Fruit fly (Drosophila melanogaster) whole organism, prepupa: Measurements from ENCODE around the gene CG4186.
A peak's percentile ranks its signal among the peaks of the same experiment; 100 is the strongest.

Source experiments
- Blimp-1 ChIP-seq: fragments of 200-800 bp; sonication (Bioruptor generic); optimal IDR thresholded peaks from 3 replicates; lab custom pipeline; 2017; ENCODE audit warnings: missing biosample characterization, missing genetic modification characterization, mild to moderate bottlenecking, moderate library complexity, missing genetic modification reagents
- CG10631 ChIP-seq: fragments of 200-800 bp; sonication (Bioruptor generic); optimal IDR thresholded peaks from 2 replicates; lab custom pipeline; 2016; ENCODE audit warnings: missing biosample characterization, missing genetic modification characterization
- CG10669 ChIP-seq: fragments of 200-800 bp; sonication (Bioruptor generic); optimal IDR thresholded peaks from 3 replicates; lab custom pipeline; 2018; ENCODE audit warnings: missing biosample characterization, mild to moderate bottlenecking, missing genetic modification characterization, moderate library complexity
- CG11294 ChIP-seq: fragments of 200-800 bp; sonication (Bioruptor generic); IDR thresholded peaks from 2 replicates; pipeline ENCODE4 v1.3.6; 2022; ENCODE audit warnings: missing biosample characterization, missing genetic modification characterization
- CG11762 ChIP-seq: fragments of 200-800 bp; sonication (Bioruptor generic); optimal IDR thresholded peaks from 3 replicates; lab custom pipeline; 2016; ENCODE audit warnings: missing biosample characterization, missing genetic modification characterization; ENCODE audit not compliant: insufficient read depth
- CG11902 ChIP-seq: fragments of 200-800 bp; sonication (Bioruptor generic); optimal IDR thresholded peaks from 3 replicates; lab custom pipeline; 2016; ENCODE audit warnings: missing biosample characterization, missing genetic modification characterization
- CG15336 ChIP-seq: fragments of 200-800 bp; sonication (Bioruptor generic); IDR thresholded peaks from 2 replicates; pipeline ENCODE4 v1.3.6; 2022; ENCODE audit warnings: missing biosample characterization, missing genetic modification characterization
- CG16779 ChIP-seq: fragments of 200-800 bp; sonication (Bioruptor generic); optimal IDR thresholded peaks from 3 replicates; lab custom pipeline; 2017; ENCODE audit warnings: missing biosample characterization, mild to moderate bottlenecking, missing genetic modification characterization
- CG31627 ChIP-seq: fragments of 200-800 bp; sonication (Bioruptor generic); optimal IDR thresholded peaks from 3 replicates; lab custom pipeline; 2016; ENCODE audit warnings: missing biosample characterization, missing genetic modification characterization
- CG32006 ChIP-seq: fragments of 200-800 bp; sonication (Bioruptor generic); optimal IDR thresholded peaks from 3 replicates; lab custom pipeline; 2017; ENCODE audit warnings: missing biosample characterization, mild to moderate bottlenecking, missing genetic modification characterization
- CG34406 ChIP-seq: fragments of 200-800 bp; sonication (Bioruptor generic); optimal IDR thresholded peaks from 3 replicates; lab custom pipeline; 2016; ENCODE audit warnings: missing biosample characterization, missing genetic modification characterization
- CG3919 ChIP-seq: fragments of 200-800 bp; sonication (Bioruptor generic); optimal IDR thresholded peaks from 3 replicates; lab custom pipeline; 2016; ENCODE audit warnings: missing biosample characterization, missing genetic modification characterization
- CG4318 ChIP-seq: fragments of 200-800 bp; sonication (Bioruptor generic); optimal IDR thresholded peaks from 3 replicates; lab custom pipeline; 2017; ENCODE audit warnings: missing biosample characterization, mild to moderate bottlenecking, missing genetic modification characterization
- CG6163 ChIP-seq: fragments of 200-800 bp; sonication (Bioruptor generic); IDR thresholded peaks from 3 replicates; pipeline ENCODE4 v1.3.6; 2022; ENCODE audit warnings: missing biosample characterization, missing genetic modification characterization
- CG6276 ChIP-seq: fragments of 200-800 bp; sonication (Bioruptor generic); optimal IDR thresholded peaks from 2 replicates; lab custom pipeline; 2017; ENCODE audit warnings: missing biosample characterization, mild to moderate bottlenecking, missing genetic modification characterization
- CG6792 ChIP-seq: fragments of 200-800 bp; sonication (Bioruptor generic); optimal IDR thresholded peaks from 3 replicates; lab custom pipeline; 2016; ENCODE audit warnings: missing biosample characterization, missing genetic modification characterization
- CG6808 ChIP-seq: fragments of 200-800 bp; sonication (Bioruptor generic); optimal IDR thresholded peaks from 3 replicates; lab custom pipeline; 2017; ENCODE audit warnings: missing biosample characterization, missing genetic modification characterization, mild to moderate bottlenecking, moderate library complexity, missing genetic modification reagents
- CG7368 ChIP-seq: fragments of 200-800 bp; sonication (Bioruptor generic); optimal IDR thresholded peaks from 3 replicates; lab custom pipeline; 2016; ENCODE audit warnings: missing biosample characterization, missing genetic modification characterization
- CG8119 ChIP-seq: fragments of 200-800 bp; sonication (Bioruptor generic); IDR thresholded peaks from 3 replicates; pipeline ENCODE4 v1.3.6; 2022; ENCODE audit warnings: missing biosample characterization, missing genetic modification characterization
- CG8632 ChIP-seq: fragments of 200-800 bp; sonication (Bioruptor generic); optimal IDR thresholded peaks from 3 replicates; lab custom pipeline; 2016; ENCODE audit warnings: missing biosample characterization, missing genetic modification characterization
- CG9139 ChIP-seq: fragments of 200-800 bp; sonication (Bioruptor generic); optimal IDR thresholded peaks from 3 replicates; lab custom pipeline; 2017; ENCODE audit warnings: missing biosample characterization, mild to moderate bottlenecking, missing genetic modification characterization
- Eip75B ChIP-seq: fragments of 200-800 bp; sonication (Bioruptor generic); optimal IDR thresholded peaks from 3 replicates; lab custom pipeline; 2016; ENCODE audit warnings: missing biosample characterization, missing genetic modification characterization
- Eip78C ChIP-seq: fragments of 200-800 bp; sonication (Bioruptor generic); peaks from one replicate; lab custom pipeline; 2016; ENCODE audit warnings: missing biosample characterization, missing genetic modification characterization
- Eip93F ChIP-seq: fragments of 200-800 bp; sonication (Bioruptor generic); optimal IDR thresholded peaks from 2 replicates; lab custom pipeline; 2016; ENCODE audit warnings: missing biosample characterization, mild to moderate bottlenecking, missing genetic modification characterization
- Ets21C ChIP-seq: fragments of 200-800 bp; sonication (Bioruptor generic); optimal IDR thresholded peaks from 3 replicates; lab custom pipeline; 2016; ENCODE audit warnings: missing biosample characterization, missing genetic modification characterization
- Gug ChIP-seq: fragments of 200-800 bp; sonication (Bioruptor generic); IDR thresholded peaks from 2 replicates; pipeline ENCODE4 v1.3.6; 2022; ENCODE audit warnings: missing biosample characterization, missing genetic modification characterization
- Hr38 ChIP-seq: sonication (Bioruptor generic); optimal IDR thresholded peaks from 2 replicates; lab custom pipeline; 2016; ENCODE audit warnings: missing biosample characterization, missing genetic modification characterization
- Hr39 ChIP-seq: fragments of 200-800 bp; sonication (Bioruptor generic); optimal IDR thresholded peaks from 2 replicates; lab custom pipeline; 2016; ENCODE audit warnings: missing biosample characterization, missing genetic modification characterization
- Hr4 ChIP-seq: fragments of 200-800 bp; sonication (Bioruptor generic); optimal IDR thresholded peaks from 3 replicates; lab custom pipeline; 2016; ENCODE audit warnings: missing biosample characterization, missing genetic modification characterization
- Lpt ChIP-seq: fragments of 200-800 bp; sonication (Bioruptor generic); optimal IDR thresholded peaks from 3 replicates; lab custom pipeline; 2016; ENCODE audit warnings: missing biosample characterization, missing genetic modification characterization
- Smox ChIP-seq: fragments of 200-800 bp; sonication (Bioruptor generic); optimal IDR thresholded peaks from 3 replicates; lab custom pipeline; 2016; ENCODE audit warnings: missing biosample characterization, missing genetic modification characterization
- Sox102F ChIP-seq: fragments of 200-800 bp; sonication (Bioruptor generic); optimal IDR thresholded peaks from 2 replicates; lab custom pipeline; 2016; ENCODE audit warnings: missing biosample characterization, mild to moderate bottlenecking, missing genetic modification characterization
- Sox14 ChIP-seq: fragments of 200-800 bp; sonication (Bioruptor generic); optimal IDR thresholded peaks from 3 replicates; lab custom pipeline; 2016; ENCODE audit warnings: missing biosample characterization, missing genetic modification characterization
- Sox15 ChIP-seq: fragments of 200-800 bp; sonication (Bioruptor generic); optimal IDR thresholded peaks from 3 replicates; lab custom pipeline; 2016; ENCODE audit warnings: missing biosample characterization, missing genetic modification characterization
- achi ChIP-seq: fragments of 200-800 bp; sonication (Bioruptor generic); optimal IDR thresholded peaks from 3 replicates; lab custom pipeline; 2016; ENCODE audit warnings: missing biosample characterization, missing genetic modification characterization
- acj6 ChIP-seq: fragments of 200-800 bp; sonication (Bioruptor generic); optimal IDR thresholded peaks from 3 replicates; lab custom pipeline; 2016; ENCODE audit warnings: missing biosample characterization, missing genetic modification characterization
- dsx ChIP-seq: fragments of 200-800 bp; optimal IDR thresholded peaks from 3 replicates; lab custom pipeline; 2019; ENCODE audit warnings: missing biosample characterization, mild to moderate bottlenecking, missing genetic modification characterization, moderate library complexity; ENCODE audit not compliant: poor library complexity, severe bottlenecking
- eg ChIP-seq: fragments of 200-800 bp; sonication (Bioruptor generic); IDR thresholded peaks from 3 replicates; pipeline ENCODE4 v1.3.6; 2022; ENCODE audit warnings: missing biosample characterization, missing genetic modification characterization
- esn ChIP-seq: fragments of 200-800 bp; sonication (Bioruptor generic); optimal IDR thresholded peaks from 2 replicates; lab custom pipeline; 2016; ENCODE audit warnings: missing biosample characterization, mild to moderate bottlenecking, missing genetic modification characterization, moderate library complexity
- fd59A ChIP-seq: fragments of 200-800 bp; sonication (Bioruptor generic); optimal IDR thresholded peaks from 2 replicates; lab custom pipeline; 2017; ENCODE audit warnings: missing biosample characterization, mild to moderate bottlenecking, missing genetic modification characterization, missing genetic modification reagents
- fd85E ChIP-seq: fragments of 200-800 bp; sonication (Bioruptor generic); optimal IDR thresholded peaks from 3 replicates; lab custom pipeline; 2016; ENCODE audit warnings: missing biosample characterization, missing genetic modification characterization
- fkh ChIP-seq: fragments of 200-800 bp; sonication (Bioruptor generic); optimal IDR thresholded peaks from 3 replicates; lab custom pipeline; 2017; ENCODE audit warnings: missing biosample characterization, mild to moderate bottlenecking, missing genetic modification characterization, moderate library complexity
- net ChIP-seq: fragments of 200-800 bp; sonication (Bioruptor generic); optimal IDR thresholded peaks from 3 replicates; lab custom pipeline; 2016; ENCODE audit warnings: missing biosample characterization, missing genetic modification characterization
- pdm3 ChIP-seq: fragments of 200-800 bp; sonication (Bioruptor generic); optimal IDR thresholded peaks from 3 replicates; lab custom pipeline; 2016; ENCODE audit warnings: missing biosample characterization, missing genetic modification characterization
- salr ChIP-seq, 2 experiments: fragments of 200-800 bp; sonication (Bioruptor generic); optimal IDR thresholded peaks; 3 replicates each; lab custom pipeline; 2016 to 2018; ENCODE audit warnings: missing biosample characterization in 2 of 2, missing genetic modification characterization in 2 of 2, mild to moderate bottlenecking in 1 of 2
- spab ChIP-seq: fragments of 200-800 bp; sonication (Bioruptor generic); optimal IDR thresholded peaks from 2 replicates; lab custom pipeline; 2017; ENCODE audit warnings: missing biosample characterization, mild to moderate bottlenecking, missing genetic modification characterization, missing genetic modification reagents
- ss ChIP-seq, 2 experiments: fragments of 200-800 bp; sonication (Bioruptor generic); optimal IDR thresholded peaks; 2 replicates in 1 of 2; 3 replicates in 1 of 2; lab custom pipeline; 2017 to 2018; ENCODE audit warnings: mild to moderate bottlenecking in 2 of 2, missing biosample characterization in 2 of 2, missing genetic modification characterization in 2 of 2, moderate library complexity in 1 of 2
- svp ChIP-seq: fragments of 200-800 bp; sonication (Bioruptor generic); peaks from one replicate; lab custom pipeline; 2016; ENCODE audit warnings: missing biosample characterization, missing genetic modification characterization
- topi ChIP-seq: fragments of 200-800 bp; sonication (Bioruptor generic); optimal IDR thresholded peaks from 3 replicates; lab custom pipeline; 2016; ENCODE audit warnings: missing biosample characterization, missing genetic modification characterization
- vri ChIP-seq: fragments of 200-800 bp; sonication (Bioruptor generic); optimal IDR thresholded peaks from 3 replicates; lab custom pipeline; 2016; ENCODE audit warnings: missing biosample characterization, mild to moderate bottlenecking, missing genetic modification characterization

Gene CG4186

dm6 chr3L:20784812-20785671, 15.7 kb downstream of the CG4186 start:
- peak; percentile 5 for TF ChIP-seq CG11762 (GFP tag; lab: Kevin White, UChicago)
- TF ChIP-seq eg (GFP tag; lab: Robert Waterston, UW), result no peak
- no peak for TF ChIP-seq CG10631
- TF ChIP-seq achi (GFP tag; lab: Kevin White, UChicago), result peak; percentile 37
- peak; percentile 30; the same call in 2 of the 3 replicates for TF ChIP-seq CG8119 (GFP tag; lab: Robert Waterston, UW)
- no peak for TF ChIP-seq CG6792
- TF ChIP-seq fd85E (GFP tag; lab: Kevin White, UChicago), result no peak
- TF ChIP-seq Sox14, result peak; percentile 43
- TF ChIP-seq Sox102F (GFP tag; lab: Kevin White, UChicago), result no peak
- peak; percentile 3 for TF ChIP-seq Lpt (GFP tag; lab: Kevin White, UChicago)
- no peak for TF ChIP-seq Hr38 (GFP tag; lab: Kevin White, UChicago)
- TF ChIP-seq CG11294, result no peak
- no peak for TF ChIP-seq CG4318 (GFP tag; lab: Kevin White, UChicago)
- TF ChIP-seq pdm3 (GFP tag; lab: Kevin White, UChicago), result peak; percentile 55
- TF ChIP-seq CG34406 (GFP tag; lab: Kevin White, UChicago), result peak; percentile 32
- no peak for TF ChIP-seq acj6 (GFP tag; lab: Kevin White, UChicago)
- TF ChIP-seq CG16779 (tag; lab: Kevin White, UChicago), result no peak
- TF ChIP-seq ss (GFP tag; optimal IDR thresholded peaks at IDR 0.05; lab: Kevin White, UChicago), result peak; percentile 44 to 60
- TF ChIP-seq Eip93F (GFP tag; lab: Kevin White, UChicago), result peak; percentile 57
- no peak for TF ChIP-seq CG10669 (GFP tag; lab: Kevin White, UChicago)
- TF ChIP-seq CG11902 (GFP tag; lab: Kevin White, UChicago), result no peak
- TF ChIP-seq CG7368 (GFP tag; lab: Kevin White, UChicago), result no peak
- peak; percentile 2 for TF ChIP-seq CG3919 (GFP tag; lab: Kevin White, UChicago)
- peak; percentile 41 for TF ChIP-seq vri (GFP tag; lab: Kevin White, UChicago)
- peak; percentile 12; the same call in 2 of the 3 replicates for TF ChIP-seq CG6163 (GFP tag; lab: Robert Waterston, UW)
- TF ChIP-seq net (GFP tag; lab: Kevin White, UChicago), result peak; percentile 38
- TF ChIP-seq CG15336 (GFP tag; lab: Robert Waterston, UW), result peak; percentile 56
- TF ChIP-seq dsx (GFP tag; lab: Kevin White, UChicago), result peak; percentile 11
- peak; percentile 36 for TF ChIP-seq CG6276 (GFP tag; lab: Kevin White, UChicago)
- TF ChIP-seq CG6808, result peak; percentile 57
- no peak for TF ChIP-seq fd59A (GFP tag; lab: Kevin White, UChicago)
- TF ChIP-seq salr (GFP tag; optimal IDR thresholded peaks at IDR 0.05; lab: Kevin White, UChicago), result peak in 1 of 2 experiments; percentile 54
- TF ChIP-seq topi (GFP tag; lab: Kevin White, UChicago), result peak; percentile 48
- no peak for TF ChIP-seq Gug (GFP tag; lab: Robert Waterston, UW)
- peak; percentile 6 for TF ChIP-seq fkh
- peak; percentile 25 for TF ChIP-seq CG31627 (GFP tag; lab: Kevin White, UChicago)
- TF ChIP-seq Hr39 (GFP tag; lab: Kevin White, UChicago), result peak; percentile 41
- no peak for TF ChIP-seq Sox15
- TF ChIP-seq CG32006 (GFP tag; lab: Kevin White, UChicago), result peak; percentile 68
- peak; percentile 1 for TF ChIP-seq spab (GFP tag; lab: Kevin White, UChicago)
- peak; percentile 44 for TF ChIP-seq Blimp-1
- peak; percentile 59 for TF ChIP-seq svp (GFP tag; lab: Kevin White, UChicago)
- TF ChIP-seq CG8632 (GFP tag; lab: Kevin White, UChicago), result peak; percentile 30
- no peak for TF ChIP-seq CG9139 (GFP tag; lab: Kevin White, UChicago)
- TF ChIP-seq Ets21C (GFP tag; lab: Kevin White, UChicago), result no peak
- TF ChIP-seq Hr4 (GFP tag; lab: Kevin White, UChicago), result peak; percentile 69
- peak; percentile 57 for TF ChIP-seq Smox (GFP tag; lab: Kevin White, UChicago)
- peak; percentile 28 for TF ChIP-seq Eip75B (GFP tag; lab: Kevin White, UChicago)
- peak; percentile 91 for TF ChIP-seq Eip78C
- TF ChIP-seq esn, result peak; percentile 64
